Worm (Caenorhabditis elegans) whole organism, young adult: Measurements from ENCODE around the gene mbk-1.
A peak's percentile ranks its signal among the peaks of the same experiment; 100 is the strongest.

ENCODE experiments used
- B0336.3 ChIP-seq: fragments of 200-800 bp; sonication (Bioruptor generic); IDR thresholded peaks from 2 replicates; pipeline ENCODE4 v1.3.6; 2022; ENCODE audit warnings: missing genetic modification characterization, missing compliant biosample characterization
- F33H1.4 ChIP-seq: fragments of 200-800 bp; sonication (Bioruptor generic); IDR thresholded peaks from 2 replicates; pipeline ENCODE4 v1.3.6; 2022; ENCODE audit warnings: missing genetic modification reagents, missing genetic modification characterization, missing compliant biosample characterization
- F37B4.10 ChIP-seq: fragments of 200-800 bp; sonication (Bioruptor generic); IDR thresholded peaks from 2 replicates; pipeline ENCODE4 v1.3.6; 2022; ENCODE audit warnings: missing genetic modification characterization, missing compliant biosample characterization
- F52B5.7 ChIP-seq: sonication (generic microtip); optimal IDR thresholded peaks from 2 replicates; lab custom pipeline; 2016; ENCODE audit warnings: mild to moderate bottlenecking, missing genetic modification characterization, missing compliant biosample characterization
- K12H6.12 ChIP-seq: fragments of 200-800 bp; sonication (Bioruptor generic); optimal IDR thresholded peaks from 2 replicates; lab custom pipeline; 2018; ENCODE audit warnings: mild to moderate bottlenecking, missing genetic modification characterization, missing compliant biosample characterization
- T07F8.4 ChIP-seq: sonication (generic microtip); optimal IDR thresholded peaks from 2 replicates; lab custom pipeline; 2016; ENCODE audit warnings: mild to moderate bottlenecking, missing genetic modification characterization, moderate library complexity, missing compliant biosample characterization
- Y53G8AR.9 ChIP-seq: fragments of 200-800 bp; sonication (Bioruptor generic); conservative IDR thresholded peaks from 2 replicates; pipeline ENCODE4 v1.3.6; 2022; ENCODE audit warnings: missing genetic modification reagents, missing genetic modification characterization, missing compliant biosample characterization
- Y56A3A.18 ChIP-seq: fragments of 200-800 bp; sonication (Bioruptor generic); IDR thresholded peaks from 2 replicates; pipeline ENCODE4 v1.3.6; 2022; ENCODE audit warnings: missing genetic modification reagents, missing genetic modification characterization, missing compliant biosample characterization
- ZK185.1 ChIP-seq: sonication (generic microtip); optimal IDR thresholded peaks from 2 replicates; lab custom pipeline; 2016; ENCODE audit warnings: mild to moderate bottlenecking, missing genetic modification characterization, missing compliant biosample characterization; ENCODE audit not compliant: poor library complexity, severe bottlenecking
- ama-1 ChIP-seq, 3 experiments: fragments of 150-350 bp in 1 of 3; sonication (generic microtip) in 2 of 3; optimal IDR thresholded peaks; 2 replicates each; lab custom pipeline; 2014 to 2018; ENCODE audit warnings: missing biosample characterization in 2 of 3, missing genetic modification characterization in 2 of 3, missing genetic modification reagents in 2 of 3
- aptf-3 ChIP-seq: fragments of 200-800 bp; sonication (Bioruptor generic); IDR thresholded peaks from 2 replicates; pipeline ENCODE4 v1.3.6; 2022; ENCODE audit warnings: missing genetic modification characterization, missing compliant biosample characterization
- attf-6 ChIP-seq: fragments of 200-800 bp; sonication (Bioruptor generic); IDR thresholded peaks from 2 replicates; pipeline ENCODE4 v1.3.6; 2022; ENCODE audit warnings: missing genetic modification reagents, missing genetic modification characterization, missing compliant biosample characterization
- ceh-79 ChIP-seq: sonication (generic microtip); optimal IDR thresholded peaks from 2 replicates; lab custom pipeline; 2017; ENCODE audit warnings: mild to moderate bottlenecking, missing genetic modification characterization, missing compliant biosample characterization
- dpff-1 ChIP-seq: sonication (generic microtip); optimal IDR thresholded peaks from 2 replicates; lab custom pipeline; 2017; ENCODE audit warnings: mild to moderate bottlenecking, missing genetic modification characterization, missing compliant biosample characterization
- egl-18 ChIP-seq: fragments of 200-800 bp; sonication (Bioruptor generic); IDR thresholded peaks from 2 replicates; pipeline ENCODE4 v1.3.6; 2022; ENCODE audit warnings: missing genetic modification reagents, missing genetic modification characterization, missing compliant biosample characterization
- egrh-3 ChIP-seq: fragments of 200-800 bp; sonication (Bioruptor generic); IDR thresholded peaks from 2 replicates; pipeline ENCODE4 v1.3.6; 2022; ENCODE audit warnings: missing genetic modification reagents, missing genetic modification characterization, missing compliant biosample characterization
- ets-4 ChIP-seq: fragments of 200-800 bp; sonication (Bioruptor generic); optimal IDR thresholded peaks from 2 replicates; lab custom pipeline; 2018; ENCODE audit warnings: mild to moderate bottlenecking, missing genetic modification characterization, missing compliant biosample characterization
- fkh-3 ChIP-seq: sonication (generic microtip); optimal IDR thresholded peaks from 2 replicates; lab custom pipeline; 2016; ENCODE audit warnings: mild to moderate bottlenecking, missing genetic modification characterization, missing compliant biosample characterization
- him-1 ChIP-seq: sonication (generic microtip); optimal IDR thresholded peaks from 2 replicates; lab custom pipeline; 2016; ENCODE audit warnings: missing genotype, missing genetic modification reagents, missing genetic modification characterization, missing compliant biosample characterization
- hlh-12 ChIP-seq: sonication (generic microtip); optimal IDR thresholded peaks from 2 replicates; lab custom pipeline; 2016; ENCODE audit warnings: missing genetic modification characterization, missing compliant biosample characterization
- lag-1 ChIP-seq: fragments of 200-800 bp; sonication (Bioruptor generic); IDR thresholded peaks from 2 replicates; pipeline ENCODE4 v1.3.6; 2022; ENCODE audit warnings: missing genetic modification reagents, missing genetic modification characterization, missing compliant biosample characterization
- let-526 ChIP-seq: fragments of 200-800 bp; sonication (Bioruptor generic); IDR thresholded peaks from 2 replicates; pipeline ENCODE4 v1.3.6; 2022; ENCODE audit warnings: missing genetic modification reagents, missing genetic modification characterization, missing compliant biosample characterization
- lin-26 ChIP-seq: fragments of 200-800 bp; sonication (Bioruptor generic); IDR thresholded peaks from 2 replicates; pipeline ENCODE4 v1.3.6; 2022; ENCODE audit warnings: missing genetic modification reagents, missing genetic modification characterization, missing compliant biosample characterization
- lin-54 ChIP-seq: fragments of 200-800 bp; sonication (Bioruptor generic); optimal IDR thresholded peaks from 2 replicates; lab custom pipeline; 2018; ENCODE audit warnings: mild to moderate bottlenecking, missing genetic modification characterization, missing compliant biosample characterization
- madf-8 ChIP-seq: fragments of 200-800 bp; sonication (Bioruptor generic); conservative IDR thresholded peaks from 2 replicates; pipeline ENCODE4 v1.3.6; 2022; ENCODE audit warnings: missing genetic modification reagents, missing genetic modification characterization, missing compliant biosample characterization
- mxl-1 ChIP-seq: sonication (generic microtip); optimal IDR thresholded peaks from 2 replicates; lab custom pipeline; 2016; ENCODE audit warnings: missing genetic modification characterization, missing compliant biosample characterization
- nfya-1 ChIP-seq: sonication (generic microtip); optimal IDR thresholded peaks from 2 replicates; lab custom pipeline; 2017; ENCODE audit warnings: antibody characterized with exemption, missing compliant biosample characterization, missing genetic modification characterization, borderline replicate concordance; ENCODE audit not compliant: insufficient read depth
- nfyb-1 ChIP-seq: fragments of 200-800 bp; sonication (Bioruptor generic); IDR thresholded peaks from 2 replicates; pipeline ENCODE4 v1.3.6; 2022; ENCODE audit warnings: missing genetic modification reagents, missing genetic modification characterization, missing compliant biosample characterization
- nhr-27 ChIP-seq: fragments of 200-800 bp; sonication (Bioruptor generic); optimal IDR thresholded peaks from 2 replicates; lab custom pipeline; 2018; ENCODE audit warnings: mild to moderate bottlenecking, missing genetic modification characterization, moderate library complexity, missing compliant biosample characterization
- pha-4 ChIP-seq: fragments of 150-350 bp; sonication (generic microtip); optimal IDR thresholded peaks from 2 replicates; lab custom pipeline; 2014; ENCODE audit warnings: missing biosample characterization, missing genetic modification reagents, missing genetic modification characterization
- repo-1 ChIP-seq: sonication (generic microtip); optimal IDR thresholded peaks from 2 replicates; lab custom pipeline; 2017; ENCODE audit warnings: mild to moderate bottlenecking, missing genetic modification characterization, missing compliant biosample characterization
- sea-2 ChIP-seq: fragments of 200-800 bp; sonication (Bioruptor generic); IDR thresholded peaks from 2 replicates; pipeline ENCODE4 v1.3.6; 2022; ENCODE audit warnings: missing genetic modification characterization, missing compliant biosample characterization
- sptf-2 ChIP-seq: fragments of 200-800 bp; sonication (Bioruptor generic); optimal IDR thresholded peaks from 2 replicates; lab custom pipeline; 2018; ENCODE audit warnings: mild to moderate bottlenecking, missing genetic modification characterization, missing compliant biosample characterization
- tbp1 ChIP-seq: fragments of 200-800 bp; sonication (Bioruptor generic); optimal IDR thresholded peaks from 2 replicates; lab custom pipeline; 2018; ENCODE audit warnings: mild to moderate bottlenecking, missing genetic modification characterization, missing compliant biosample characterization
- tlf-1 ChIP-seq: fragments of 200-800 bp; sonication (Bioruptor generic); optimal IDR thresholded peaks from 2 replicates; lab custom pipeline; 2018; ENCODE audit warnings: mild to moderate bottlenecking, missing genetic modification characterization, missing compliant biosample characterization
- unc-62 ChIP-seq: fragments of 150-350 bp; optimal IDR thresholded peaks from 2 replicates; lab custom pipeline; 2014; ENCODE audit warnings: missing biosample characterization, missing genetic modification reagents, missing genetic modification characterization
- zim-3 ChIP-seq: sonication (generic microtip); optimal IDR thresholded peaks from 2 replicates; lab custom pipeline; 2017; ENCODE audit warnings: mild to moderate bottlenecking, missing genetic modification characterization, moderate library complexity, missing compliant biosample characterization

mbk-1 gene

DNA sequence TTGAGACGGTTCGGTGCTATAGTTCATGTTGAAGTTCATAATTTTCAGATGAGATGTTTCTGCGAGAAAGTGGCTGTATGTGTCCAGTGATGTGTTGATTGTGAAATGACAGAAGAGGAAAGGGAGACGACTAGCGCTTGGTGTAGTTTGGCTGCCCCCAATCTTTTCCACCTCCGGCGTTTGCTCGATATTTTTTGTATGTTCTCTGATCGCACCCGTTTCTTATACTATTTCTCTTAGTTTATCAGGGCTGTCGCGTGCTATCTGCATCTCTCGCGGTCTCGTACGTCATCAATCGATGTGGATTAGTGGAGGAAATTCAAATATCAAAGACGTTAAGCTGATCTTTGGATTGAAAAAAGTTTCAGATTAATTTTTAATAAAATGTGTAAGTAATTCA is 13.6 kb downstream of the mbk-1 start, which contains the start of gene atf-4 (continued):
- peak; percentile 28; the same call in 1 of the 2 replicates for TF ChIP-seq B0336.3 (GFP tag; lab: Robert Waterston, UW)
- no peak for TF ChIP-seq aptf-3
- TF ChIP-seq hlh-12 (tag; lab: Kevin White, UChicago) = no peak
- TF ChIP-seq lag-1 (GFP tag; lab: Robert Waterston, UW) = no peak
- TF ChIP-seq madf-8 (GFP tag; lab: Robert Waterston, UW) = no peak
- TF ChIP-seq F37B4.10 (GFP tag; lab: Robert Waterston, UW) = no peak
- no peak for TF ChIP-seq T07F8.4
- TF ChIP-seq egrh-3 (GFP tag; lab: Robert Waterston, UW) = no peak
- TF ChIP-seq let-526 = no peak
- no peak for TF ChIP-seq sptf-2
- TF ChIP-seq him-1 (tag; lab: Kevin White, UChicago) = no peak
- no peak for TF ChIP-seq lin-26
- no peak for TF ChIP-seq attf-6

DNA sequence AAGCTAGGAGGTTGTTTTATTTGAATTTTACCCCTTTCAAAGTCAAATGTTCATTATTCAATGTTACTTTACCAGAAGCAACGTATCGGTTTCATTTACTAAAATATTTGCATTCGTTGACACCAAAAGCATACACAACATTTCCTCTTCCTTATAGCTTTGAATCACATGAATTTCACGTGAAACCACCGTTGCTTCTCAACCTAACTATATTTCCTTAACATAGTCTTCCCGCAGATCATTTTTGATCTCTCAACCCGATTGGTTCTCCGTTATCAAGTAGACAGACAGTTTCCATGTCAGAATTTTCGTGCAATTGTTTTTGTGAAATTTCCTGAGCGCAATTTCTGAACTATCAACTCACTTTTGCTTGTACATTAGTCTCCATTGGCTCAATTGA is 14.4 kb downstream of the mbk-1 start:
- TF ChIP-seq K12H6.12 (tag; lab: Kevin White, UChicago) (no peak), tlf-1 (no peak), tbp1 (GFP tag; lab: Kevin White, UChicago) (no peak), lin-54 (GFP tag; lab: Kevin White, UChicago) (no peak)

DNA sequence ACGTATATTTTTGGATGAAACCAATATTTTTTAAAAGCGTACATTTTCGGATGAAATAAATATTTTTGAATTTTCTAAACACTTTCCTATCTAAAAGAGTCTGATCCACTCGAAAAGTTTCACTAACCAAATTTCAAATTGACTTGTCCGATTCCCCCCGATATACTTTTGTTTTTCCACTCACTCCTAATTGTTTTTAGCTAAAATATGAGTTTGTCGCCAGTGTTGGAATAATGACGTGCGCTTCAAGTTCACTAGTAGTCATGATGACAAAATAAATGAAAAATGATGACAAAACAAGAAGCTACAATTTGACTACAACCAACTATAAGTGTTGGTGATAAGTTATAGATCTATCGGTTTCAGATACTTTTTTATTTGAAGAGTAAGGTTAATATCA is 15.5 kb downstream of the mbk-1 start:
- TF ChIP-seq F33H1.4 (GFP tag; lab: Robert Waterston, UW) (no peak), zim-3 (tag; lab: Kevin White, UChicago) (peak; percentile 59), fkh-3 (tag; lab: Kevin White, UChicago) (no peak), dpff-1 (tag; lab: Kevin White, UChicago) (no peak), repo-1 (tag; lab: Kevin White, UChicago) (peak; percentile 59), ceh-79 (tag; lab: Kevin White, UChicago) (no peak), ama-1 (optimal IDR thresholded peaks at IDR 0.05; lab: Kevin White, UChicago) (peak; percentile 58), ama-1 (GFP tag; optimal IDR thresholded peaks at IDR 0.05; lab: Kevin White, UChicago) (no peak), Y53G8AR.9 (GFP tag; lab: Robert Waterston, UW) (peak; percentile 49; the same call in 1 of the 2 replicates), F52B5.7 (tag; lab: Kevin White, UChicago) (no peak), nhr-27 (tag; lab: Kevin White, UChicago) (peak; percentile 23), unc-62 (GFP tag; lab: Kevin White, UChicago) (no peak), egl-18 (GFP tag; lab: Robert Waterston, UW) (no peak), Y56A3A.18 (0 out of 2 replicates have a peak, but pooled peaks have one; percentile 75), ets-4 (GFP tag; lab: Kevin White, UChicago) (no peak), mxl-1 (tag; lab: Kevin White, UChicago) (no peak), nfyb-1 (GFP tag; lab: Robert Waterston, UW) (0 out of 2 replicates have a peak, but pooled peaks have one; percentile 47), sea-2 (GFP tag; lab: Robert Waterston, UW) (no peak), nfya-1 (tag; lab: Kevin White, UChicago) (no peak), B0336.3 (GFP tag; lab: Robert Waterston, UW) (0 out of 2 replicates have a peak, but pooled peaks have one; percentile 43), pha-4 (tag; lab: Kevin White, UChicago) (no peak), ZK185.1 (tag; lab: Kevin White, UChicago) (no peak)
